Worm (Caenorhabditis elegans) whole organism, L3 larva: ENCODE data around the gene nft-1.

Source experiments
- R02D3.7 ChIP-seq: fragments of 150-350 bp; optimal IDR thresholded peaks from 2 replicates; lab custom pipeline; 2014; ENCODE audit warnings: missing biosample characterization, missing genetic modification characterization
- lin-39 ChIP-seq: fragments of 150-350 bp; optimal IDR thresholded peaks from 2 replicates; lab custom pipeline; 2018; ENCODE audit warnings: missing biosample characterization, missing genetic modification reagents, missing genetic modification characterization
- lsy-12 ChIP-seq: sonication (generic microtip); optimal IDR thresholded peaks from 2 replicates; lab custom pipeline; 2016; ENCODE audit warnings: mild to moderate bottlenecking, missing genetic modification characterization, missing compliant biosample characterization
- unc-39 ChIP-seq: sonication (generic microtip); optimal IDR thresholded peaks from 4 replicates; lab custom pipeline; 2017; ENCODE audit warnings: missing biosample characterization, missing genetic modification characterization

DNA sequence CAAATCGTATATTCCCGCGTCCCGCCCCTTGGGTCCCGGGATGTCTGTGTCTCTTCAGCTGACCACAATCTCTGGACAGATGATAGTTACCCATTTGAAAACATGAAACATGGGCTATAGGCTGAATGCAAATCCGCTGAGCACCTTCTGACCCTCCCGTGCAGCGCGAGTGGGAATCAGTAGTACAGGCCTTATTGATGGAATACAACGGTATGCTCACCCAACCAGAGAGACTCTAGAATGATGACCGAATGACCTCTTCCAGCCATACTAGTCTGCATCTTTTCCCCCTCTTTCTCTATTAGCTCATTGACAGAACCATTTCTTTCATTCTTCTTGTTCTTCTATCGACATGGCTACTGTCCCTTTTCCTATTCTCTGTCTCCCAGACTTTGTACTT lies 16.5 kb upstream of the nft-1 start, which contains the start of gene sdz-33:
- no peak for TF ChIP-seq lin-39
- TF ChIP-seq unc-39 (tag; lab: Kevin White, UChicago): no peak
- TF ChIP-seq lsy-12 (tag; lab: Kevin White, UChicago): no peak
- no peak for TF ChIP-seq R02D3.7 (tag; lab: Kevin White, UChicago)
